Worm (Caenorhabditis elegans) whole organism, mixed stage, embryonic: ENCODE measurements around the gene str-85.

Experiments
- bed-3 ChIP-seq: fragments of 200-800 bp; sonication (Bioruptor generic); optimal IDR thresholded peaks from 3 replicates; lab custom pipeline; 2018; ENCODE audit warnings: mild to moderate bottlenecking, missing genetic modification characterization, moderate library complexity, missing compliant biosample characterization
- blmp-1 ChIP-seq: fragments of 150-350 bp; optimal IDR thresholded peaks from 2 replicates; lab custom pipeline; 2014; ENCODE audit warnings: missing biosample characterization, missing genetic modification characterization
- ceh-39 ChIP-seq: fragments of 150-350 bp; optimal IDR thresholded peaks from 2 replicates; lab custom pipeline; 2014; ENCODE audit warnings: missing biosample characterization, missing genetic modification characterization
- ceh-43 ChIP-seq: fragments of 200-800 bp; sonication (Bioruptor generic); optimal IDR thresholded peaks from 2 replicates; lab custom pipeline; 2018; ENCODE audit warnings: mild to moderate bottlenecking, missing genetic modification characterization, moderate library complexity, missing compliant biosample characterization
- ceh-83 ChIP-seq: fragments of 200-800 bp; sonication (Bioruptor generic); optimal IDR thresholded peaks from 2 replicates; lab custom pipeline; 2018; ENCODE audit warnings: mild to moderate bottlenecking, missing genetic modification characterization, missing compliant biosample characterization
- ces-1 ChIP-seq: fragments of 150-350 bp; optimal IDR thresholded peaks from 2 replicates; lab custom pipeline; 2014; ENCODE audit warnings: missing biosample characterization, missing genetic modification reagents, missing genetic modification characterization
- cnd-1 ChIP-seq: fragments of 200-800 bp; sonication (Bioruptor generic); optimal IDR thresholded peaks from 2 replicates; lab custom pipeline; 2018; ENCODE audit warnings: mild to moderate bottlenecking, missing genetic modification characterization, missing compliant biosample characterization
- drap-1 ChIP-seq: fragments of 200-800 bp; sonication (Bioruptor generic); optimal IDR thresholded peaks from 3 replicates; lab custom pipeline; 2018; ENCODE audit warnings: mild to moderate bottlenecking, missing genetic modification characterization, missing compliant biosample characterization
- elt-1 ChIP-seq: sonication (generic microtip); optimal IDR thresholded peaks from 2 replicates; lab custom pipeline; 2017; ENCODE audit warnings: missing genetic modification characterization, mild to moderate bottlenecking, missing compliant biosample characterization, antibody characterized with exemption, moderate library complexity, borderline replicate concordance; ENCODE audit not compliant: insufficient read depth
- elt-3 ChIP-seq: fragments of 150-350 bp; optimal IDR thresholded peaks from 2 replicates; lab custom pipeline; 2014; ENCODE audit warnings: missing biosample characterization, missing genetic modification characterization
- flh-1 ChIP-seq: fragments of 200-800 bp; sonication (Bioruptor generic); optimal IDR thresholded peaks from 2 replicates; lab custom pipeline; 2018; ENCODE audit warnings: mild to moderate bottlenecking, missing genetic modification characterization, moderate library complexity, missing compliant biosample characterization
- ham-2 ChIP-seq: fragments of 200-800 bp; sonication (Bioruptor generic); optimal IDR thresholded peaks from 2 replicates; lab custom pipeline; 2018; ENCODE audit warnings: mild to moderate bottlenecking, missing genetic modification characterization, missing compliant biosample characterization
- hlh-1 ChIP-seq: fragments of 150-350 bp; optimal IDR thresholded peaks from 2 replicates; lab custom pipeline; 2014; ENCODE audit warnings: missing biosample characterization, missing genetic modification reagents, missing genetic modification characterization
- lin-13 ChIP-seq: fragments of 150-350 bp; optimal IDR thresholded peaks from 2 replicates; lab custom pipeline; 2014; ENCODE audit warnings: missing biosample characterization, missing genetic modification characterization
- lin-32 ChIP-seq: fragments of 200-800 bp; sonication (Bioruptor generic); optimal IDR thresholded peaks from 2 replicates; lab custom pipeline; 2018; ENCODE audit warnings: mild to moderate bottlenecking, missing genetic modification characterization, missing compliant biosample characterization
- lsy-2 ChIP-seq: fragments of 150-350 bp; optimal IDR thresholded peaks from 2 replicates; lab custom pipeline; 2014; ENCODE audit warnings: missing biosample characterization, missing genetic modification characterization
- mab-5 ChIP-seq: fragments of 150-350 bp; optimal IDR thresholded peaks from 2 replicates; lab custom pipeline; 2014; ENCODE audit warnings: missing biosample characterization, missing genetic modification characterization
- mep-1 ChIP-seq: fragments of 150-350 bp; optimal IDR thresholded peaks from 2 replicates; lab custom pipeline; 2017; ENCODE audit warnings: missing biosample characterization, missing genetic modification reagents, missing genetic modification characterization, inconsistent platforms
- mls-2 ChIP-seq: sonication (generic microtip); optimal IDR thresholded peaks from 2 replicates; lab custom pipeline; 2016; ENCODE audit warnings: mild to moderate bottlenecking, missing genetic modification characterization, moderate library complexity, missing compliant biosample characterization
- nhr-12 ChIP-seq: fragments of 150-350 bp; optimal IDR thresholded peaks from 2 replicates; lab custom pipeline; 2014; ENCODE audit warnings: missing biosample characterization, missing genetic modification characterization
- nhr-237 ChIP-seq: fragments of 150-350 bp; optimal IDR thresholded peaks from 2 replicates; lab custom pipeline; 2014; ENCODE audit warnings: missing biosample characterization, missing genetic modification characterization
- nhr-28 ChIP-seq: fragments of 150-350 bp; optimal IDR thresholded peaks from 2 replicates; lab custom pipeline; 2014; ENCODE audit warnings: missing biosample characterization, missing genetic modification characterization
- nhr-76 ChIP-seq: sonication (generic microtip); optimal IDR thresholded peaks from 2 replicates; lab custom pipeline; 2017; ENCODE audit warnings: missing biosample characterization, missing genetic modification characterization
- pha-4 ChIP-seq: fragments of 150-350 bp; optimal IDR thresholded peaks from 2 replicates; lab custom pipeline; 2018; ENCODE audit warnings: missing biosample characterization, missing genetic modification reagents, missing genetic modification characterization
- sem-2 ChIP-seq: fragments of 200-800 bp; sonication (Bioruptor generic); optimal IDR thresholded peaks from 2 replicates; lab custom pipeline; 2018; ENCODE audit warnings: mild to moderate bottlenecking, missing genetic modification characterization, missing compliant biosample characterization
- snpc-4 ChIP-seq: fragments of 150-350 bp; optimal IDR thresholded peaks from 2 replicates; lab custom pipeline; 2014; ENCODE audit warnings: missing biosample characterization, missing genetic modification characterization
- sptf-1 ChIP-seq: sonication (generic microtip); optimal IDR thresholded peaks from 2 replicates; lab custom pipeline; 2017; ENCODE audit warnings: mild to moderate bottlenecking, missing genetic modification characterization, moderate library complexity, missing compliant biosample characterization
- tbx-8 ChIP-seq: fragments of 200-800 bp; sonication (Bioruptor generic); optimal IDR thresholded peaks from 2 replicates; lab custom pipeline; 2018; ENCODE audit warnings: mild to moderate bottlenecking, missing genetic modification characterization, moderate library complexity, missing compliant biosample characterization
- unc-120 ChIP-seq: sonication (generic microtip); optimal IDR thresholded peaks from 2 replicates; lab custom pipeline; 2017; ENCODE audit warnings: missing genetic modification characterization, missing compliant biosample characterization; ENCODE audit not compliant: poor library complexity, severe bottlenecking
- unc-62 ChIP-seq: fragments of 150-350 bp; optimal IDR thresholded peaks from 2 replicates; lab custom pipeline; 2014; ENCODE audit warnings: missing biosample characterization, missing genetic modification reagents, missing genetic modification characterization

str-85 gene

DNA sequence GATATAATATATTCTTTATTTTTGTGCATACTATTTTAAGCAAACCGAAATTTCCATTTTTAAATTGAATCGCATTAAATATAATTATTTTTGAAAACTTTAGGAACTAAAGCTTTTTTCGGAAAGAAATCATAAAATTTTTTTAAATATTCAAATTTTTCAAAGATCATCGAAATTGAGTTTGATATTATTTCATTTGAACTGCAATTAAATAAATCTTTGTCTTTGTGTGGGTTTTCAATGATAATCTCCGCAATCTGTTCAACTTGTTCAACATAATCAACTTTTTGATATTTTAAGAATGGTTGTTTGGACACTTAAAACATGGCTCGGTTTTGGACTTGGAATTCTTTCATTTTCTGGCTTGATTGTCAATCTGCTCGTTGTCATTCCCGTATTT is 23.5 kb upstream of the str-85 start, which contains the start of gene srx-2:
srx-2 (plus strand) TSS at position 301 of the 400 bp plus-strand sequence.
- no peak for TF ChIP-seq flh-1 (GFP tag; lab: Kevin White, UChicago)
- no peak for TF ChIP-seq ceh-83
- TF ChIP-seq mab-5 = no peak
- TF ChIP-seq ham-2 (GFP tag; lab: Kevin White, UChicago) = no peak
- TF ChIP-seq sptf-1 (tag; lab: Kevin White, UChicago) = no peak

DNA sequence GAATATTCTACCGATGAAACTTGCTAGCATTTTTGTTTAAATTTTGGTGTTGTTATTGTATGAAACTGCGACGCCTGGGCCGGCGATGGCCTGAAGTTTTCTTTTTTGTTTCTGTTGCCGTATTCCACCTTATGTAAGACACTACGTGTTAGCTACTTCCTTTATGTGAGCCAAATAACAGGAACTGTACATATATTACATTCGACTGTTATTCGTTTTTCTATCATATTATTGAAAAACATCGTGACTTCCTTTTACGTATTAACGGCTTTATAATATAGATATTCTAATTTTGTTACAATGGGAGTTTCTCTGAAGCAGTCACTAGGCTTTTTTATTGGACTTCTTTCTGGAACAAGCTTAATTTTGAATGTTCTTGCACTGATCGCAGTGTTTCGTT is 19.6 kb upstream of the str-85 start, which contains the start of gene srx-3:
srx-3 (plus strand) TSS at position 301 of the 400 bp plus-strand sequence.
- no peak for TF ChIP-seq nhr-12 (tag; lab: Kevin White, UChicago)
- TF ChIP-seq mep-1 (tag; lab: Kevin White, UChicago) = no peak
- TF ChIP-seq nhr-28 (tag; lab: Kevin White, UChicago) = no peak
- TF ChIP-seq mab-5 = no peak
- no peak for TF ChIP-seq elt-1 (tag; lab: Kevin White, UChicago)

DNA sequence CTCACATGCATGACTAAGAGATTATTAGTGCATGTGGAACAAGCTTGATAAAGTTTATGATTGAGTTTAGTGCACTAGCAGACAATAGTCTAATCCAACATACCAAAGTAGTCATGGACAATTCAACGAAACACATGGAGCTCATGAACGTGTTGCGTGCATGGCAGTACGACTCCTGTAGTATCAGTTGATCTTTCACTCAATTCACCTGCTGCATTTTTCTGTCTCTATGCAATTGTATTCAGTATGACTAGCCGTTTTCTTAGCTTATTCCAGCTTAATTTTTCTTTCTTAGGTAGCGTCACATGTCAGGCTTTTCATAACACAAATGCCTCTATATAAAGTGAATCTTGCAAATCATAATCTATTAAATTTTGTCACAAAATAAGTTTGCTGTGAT is 17.7 kb upstream of the str-85 start, which contains the start of gene srx-1:
srx-1 (plus strand) TSS at position 382 of the 400 bp plus-strand sequence.
- TF ChIP-seq nhr-76 (tag; lab: Kevin White, UChicago) (no peak), cnd-1 (tag; lab: Kevin White, UChicago) (no peak), flh-1 (GFP tag; lab: Kevin White, UChicago) (no peak), unc-62 (GFP tag; lab: Kevin White, UChicago) (no peak), snpc-4 (tag; lab: Kevin White, UChicago) (no peak), ceh-39 (no peak), pha-4 (no peak), elt-1 (tag; lab: Kevin White, UChicago) (no peak), nhr-12 (tag; lab: Kevin White, UChicago) (no peak), blmp-1 (tag; lab: Kevin White, UChicago) (no peak), mep-1 (tag; lab: Kevin White, UChicago) (no peak), drap-1 (no peak), ceh-43 (no peak), mls-2 (no peak), ces-1 (GFP tag; lab: Kevin White, UChicago) (no peak), elt-3 (tag; lab: Kevin White, UChicago) (no peak), hlh-1 (no peak)
- TF ChIP-seq, all 35 proteins: peak for 0

DNA sequence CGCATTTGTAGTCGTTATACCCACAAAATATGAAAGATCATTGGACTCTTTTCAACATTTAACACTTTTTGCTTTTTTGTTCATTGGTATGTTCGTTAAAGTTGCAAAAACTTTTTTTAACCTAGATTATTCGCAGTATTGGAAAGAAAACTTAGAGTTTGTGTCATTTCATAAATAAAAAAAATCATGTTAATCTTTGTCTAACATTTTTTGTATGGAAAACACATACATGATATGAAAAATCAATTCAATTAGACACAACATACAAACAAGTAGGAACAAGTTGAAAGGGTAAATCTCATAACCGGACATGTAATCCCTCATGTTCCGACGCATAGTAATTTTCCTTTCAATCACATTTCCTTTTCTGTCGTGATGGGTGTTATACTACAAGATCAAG is 15.5 kb upstream of the str-85 start, which contains the start of gene F59E11.2:
F59E11.2 (plus strand) TSS at position 301 of the 400 bp plus-strand sequence.
- TF ChIP-seq hlh-1 (no peak), nhr-28 (tag; lab: Kevin White, UChicago) (no peak), nhr-12 (tag; lab: Kevin White, UChicago) (no peak), drap-1 (no peak), nhr-237 (tag; lab: Kevin White, UChicago) (no peak), lin-13 (tag; lab: Kevin White, UChicago) (no peak), lsy-2 (no peak), sem-2 (GFP tag; lab: Kevin White, UChicago) (no peak), flh-1 (GFP tag; lab: Kevin White, UChicago) (no peak)
- TF ChIP-seq, all 35 proteins: peak for 0

DNA sequence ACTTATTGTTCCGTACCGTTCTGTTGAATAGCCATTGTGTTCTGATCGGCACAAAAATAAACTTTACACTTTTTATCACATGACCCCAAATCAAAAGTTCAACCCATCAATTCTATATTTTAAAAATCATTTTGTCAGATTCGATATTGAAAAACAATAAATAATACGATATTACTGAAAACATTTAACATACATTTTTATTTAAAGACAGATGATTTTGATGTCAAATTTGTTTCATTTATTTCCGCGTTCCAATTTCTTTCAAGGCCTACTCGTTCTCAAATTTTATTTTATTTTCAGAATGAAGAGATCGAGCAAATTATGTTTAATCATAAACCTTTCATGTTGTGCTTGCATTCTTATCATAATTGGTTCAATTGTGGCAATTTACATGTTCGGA is 9.2 kb upstream of the str-85 start, which contains the start of gene F59E11.5:
F59E11.5 (plus strand) TSS at position 301 of the 400 bp plus-strand sequence.
- TF ChIP-seq lsy-2 = no peak
- TF ChIP-seq bed-3 (GFP tag; lab: Kevin White, UChicago) = no peak
- no peak for TF ChIP-seq drap-1
- TF ChIP-seq nhr-28 (tag; lab: Kevin White, UChicago) = no peak

DNA sequence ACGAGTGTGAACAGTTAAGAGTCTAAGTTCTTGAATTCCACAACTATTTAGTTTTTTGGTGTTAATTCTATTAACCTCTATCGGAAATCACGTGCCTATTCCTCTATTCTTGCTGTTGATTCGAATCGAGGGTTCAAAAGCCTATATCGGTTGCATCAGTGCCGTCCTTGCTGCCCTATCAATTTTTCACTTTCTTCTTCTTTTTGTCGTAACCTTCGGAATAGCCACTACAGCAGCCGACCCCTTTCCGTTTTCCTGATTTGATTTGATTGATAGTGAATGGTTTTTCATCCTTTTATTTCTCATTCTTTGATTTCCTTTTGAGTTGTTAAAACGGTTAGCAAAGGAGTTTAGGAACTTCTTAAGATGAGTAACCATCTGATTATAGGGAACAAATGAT is 8.6 kb upstream of the str-85 start:
- no peak for TF ChIP-seq mab-5
- TF ChIP-seq, all 35 proteins: peak for 0

DNA sequence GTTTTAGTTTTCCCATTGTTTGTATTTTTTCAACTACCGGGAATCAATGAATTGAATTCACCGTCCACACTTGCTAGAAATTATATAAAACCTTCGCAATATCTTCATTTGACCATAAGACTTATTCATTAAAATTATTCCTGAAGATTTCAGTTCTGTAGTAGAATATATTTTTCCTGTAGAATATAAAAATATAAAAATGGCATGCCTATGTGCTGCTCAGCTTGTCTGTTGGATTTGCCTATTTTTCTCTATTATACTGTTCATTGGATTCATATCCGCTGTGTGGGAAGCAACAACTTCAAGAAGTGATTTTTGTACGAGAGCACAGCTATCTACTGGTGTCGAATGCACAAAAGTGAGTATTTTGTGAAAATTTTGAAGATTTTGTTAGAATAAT is 6.0 kb upstream of the str-85 start, which contains the start of gene F59E11.6:
F59E11.6 (plus strand) TSS at position 111 of the 400 bp plus-strand sequence.
- TF ChIP-seq ces-1 (GFP tag; lab: Kevin White, UChicago) (no peak), lsy-2 (no peak), nhr-28 (tag; lab: Kevin White, UChicago) (no peak), drap-1 (no peak), nhr-12 (tag; lab: Kevin White, UChicago) (no peak), mep-1 (tag; lab: Kevin White, UChicago) (no peak), elt-3 (tag; lab: Kevin White, UChicago) (no peak), tbx-8 (no peak), pha-4 (no peak), mls-2 (no peak), ceh-83 (no peak), lin-32 (no peak), snpc-4 (tag; lab: Kevin White, UChicago) (no peak), nhr-76 (tag; lab: Kevin White, UChicago) (no peak), unc-120 (tag; lab: Kevin White, UChicago) (no peak), blmp-1 (tag; lab: Kevin White, UChicago) (no peak)
